Fruit fly (Drosophila melanogaster): Measurements from ENCODE around the gene Mat89Ba.

Mat89Ba gene

DNA sequence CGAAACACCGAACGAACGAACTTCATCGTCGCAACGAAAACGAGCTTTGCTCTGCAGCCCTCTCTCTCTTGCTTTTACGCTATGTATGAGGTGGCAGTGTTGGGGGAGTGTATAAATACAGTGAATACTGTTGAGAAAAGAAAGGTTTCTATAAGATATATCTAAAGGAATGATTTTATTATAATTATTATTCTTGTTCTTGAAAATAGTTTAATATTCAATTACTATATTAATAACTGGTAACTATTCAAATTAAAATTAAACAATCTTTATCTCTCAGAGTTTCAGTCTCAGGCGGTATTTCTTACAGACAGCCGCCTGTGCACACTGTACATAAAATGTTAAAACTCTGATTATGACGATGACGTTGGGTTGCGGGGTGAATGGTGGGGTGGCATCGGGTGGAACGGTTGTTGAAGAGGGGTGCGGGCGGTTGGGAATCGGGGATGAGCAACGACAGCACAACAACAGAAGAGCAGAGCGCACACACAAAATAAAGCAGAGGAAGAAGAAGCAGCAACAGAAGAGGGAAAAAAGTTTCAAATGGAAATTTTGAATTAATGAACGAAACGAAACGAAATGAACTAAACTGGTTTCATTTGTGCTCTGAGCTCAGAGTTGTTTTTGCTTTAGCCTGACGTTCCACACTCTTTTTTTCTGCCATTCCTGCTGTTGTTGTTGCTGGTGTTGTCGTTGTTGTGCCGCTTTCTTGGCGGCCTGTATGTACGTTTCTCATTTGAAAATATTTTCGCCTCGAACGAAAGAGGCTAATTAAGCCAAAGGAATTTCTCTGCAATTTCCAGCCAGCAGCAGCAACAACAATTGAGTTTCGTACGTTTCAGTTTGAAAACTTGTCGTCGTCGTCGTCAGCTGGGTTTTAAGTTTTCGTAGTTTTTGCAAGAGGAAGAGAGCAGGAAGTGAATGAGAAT is 35.2 kb downstream of the Mat89Ba start (continued):
- TF ChIP-seq grau (tag; optimal IDR thresholded peaks at IDR 0.05): peak; percentile 100
- TF ChIP-seq pho (GFP tag; optimal IDR thresholded peaks at IDR 0.05): peak; percentile 68
- TF ChIP-seq CG3726 (GFP tag; IDR thresholded peaks at IDR 0.05): no peak
- peak; percentile 95 for TF ChIP-seq org-1 (GFP tag; optimal IDR thresholded peaks at IDR 0.05)
- TF ChIP-seq sr (GFP tag; IDR thresholded peaks at IDR 0.05): no peak
- TF ChIP-seq Atf6 (GFP tag; IDR thresholded peaks at IDR 0.05): no peak
- no peak for TF ChIP-seq Doc2 (GFP tag; IDR thresholded peaks at IDR 0.05)
- peak in 1 of 2 experiments; percentile 92 for TF ChIP-seq Hr78 (GFP tag; optimal IDR thresholded peaks at IDR 0.05)
- peak in 1 of 3 experiments; percentile 98 for TF ChIP-seq Stat92E (GFP tag; optimal IDR thresholded peaks at IDR 0.05)
- TF ChIP-seq CG8359 (GFP tag; optimal IDR thresholded peaks at IDR 0.05; ENCODE audit: borderline replicate concordance): peak; percentile 91
- peak; percentile 92 to 99 for TF ChIP-seq bsh (GFP tag; optimal IDR thresholded peaks at IDR 0.05)
- peak; percentile 44 for TF ChIP-seq CG12744 (GFP tag; optimal IDR thresholded peaks at IDR 0.05)
- TF ChIP-seq CG3407 (GFP tag; optimal IDR thresholded peaks at IDR 0.05): peak; percentile 95
- peak; percentile 95 for TF ChIP-seq CG5245 (GFP tag; optimal IDR thresholded peaks at IDR 0.05)
- TF ChIP-seq CG18011 (GFP tag; optimal IDR thresholded peaks at IDR 0.05): peak; percentile 85
- peak; percentile 97 for TF ChIP-seq CG17385 (GFP tag; optimal IDR thresholded peaks at IDR 0.05)
- TF ChIP-seq so (GFP tag; IDR thresholded peaks at IDR 0.05): no peak
- peak; percentile 97 for TF ChIP-seq CG15011 (GFP tag; optimal IDR thresholded peaks at IDR 0.05)
- TF ChIP-seq yki (optimal IDR thresholded peaks at IDR 0.05): no peak
- peak; percentile 60 for TF ChIP-seq NC2α (GFP tag; optimal IDR thresholded peaks at IDR 0.05)
- TF ChIP-seq Scr (GFP tag; IDR thresholded peaks at IDR 0.05; ENCODE audit: partially characterized antibody): no peak
- TF ChIP-seq Ssrp (tag; optimal IDR thresholded peaks at IDR 0.05): peak; percentile 98
- TF ChIP-seq CG30431 (GFP tag; optimal IDR thresholded peaks at IDR 0.05): peak; percentile 92
- TF ChIP-seq gsb-n (tag; optimal IDR thresholded peaks at IDR 0.05): peak; percentile 99
- TF ChIP-seq CG16863 (GFP tag; optimal IDR thresholded peaks at IDR 0.05): peak; percentile 70
- TF ChIP-seq CG17802 (tag; optimal IDR thresholded peaks at IDR 0.05): peak; percentile 87
- TF ChIP-seq CG2116 (GFP tag; optimal IDR thresholded peaks at IDR 0.05): peak; percentile 74
- no peak for TF ChIP-seq z (GFP tag; IDR thresholded peaks at IDR 0.05)
- peak; percentile 62 to 81 for TF ChIP-seq chif (GFP tag; optimal IDR thresholded peaks at IDR 0.05)
- peak; percentile 94 for TF ChIP-seq lilli (GFP tag; optimal IDR thresholded peaks at IDR 0.05)
- peak; percentile 92 for TF ChIP-seq schlank (tag; optimal IDR thresholded peaks at IDR 0.05)
- peak; percentile 6 for TF ChIP-seq Dp (GFP tag; optimal IDR thresholded peaks at IDR 0.05)
- TF ChIP-seq sens-2 (GFP tag; IDR thresholded peaks at IDR 0.05): no peak
- TF ChIP-seq usp (GFP tag; optimal IDR thresholded peaks at IDR 0.05): no peak
- TF ChIP-seq CG1603 (tag; optimal IDR thresholded peaks at IDR 0.05): peak; percentile 72
- TF ChIP-seq tap (tag; optimal IDR thresholded peaks at IDR 0.05): peak; percentile 99
- TF ChIP-seq tll (GFP tag; optimal IDR thresholded peaks at IDR 0.05): no peak
- peak; percentile 98 for TF ChIP-seq CG11504 (tag; optimal IDR thresholded peaks at IDR 0.05)
- TF ChIP-seq fd3F (GFP tag; optimal IDR thresholded peaks at IDR 0.05): peak; percentile 97
- TF ChIP-seq Dll (GFP tag; IDR thresholded peaks at IDR 0.05; ENCODE audit: partially characterized antibody): no peak
- peak; percentile 92 for TF ChIP-seq pfk (GFP tag; optimal IDR thresholded peaks at IDR 0.05)
- TF ChIP-seq wdn (GFP tag; IDR thresholded peaks at IDR 0.05): no peak
- no peak for TF ChIP-seq Rx (GFP tag; IDR thresholded peaks at IDR 0.05)
- TF ChIP-seq ems (GFP tag; optimal IDR thresholded peaks at IDR 0.05): peak; percentile 80
- TF ChIP-seq CG6683 (GFP tag; optimal IDR thresholded peaks at IDR 0.05): peak; percentile 96
- TF ChIP-seq CG8944 (GFP tag; optimal IDR thresholded peaks at IDR 0.05): peak; percentile 82
- peak; percentile 94 for TF ChIP-seq sug (tag; optimal IDR thresholded peaks at IDR 0.05)
- TF ChIP-seq Mes4 (GFP tag; optimal IDR thresholded peaks at IDR 0.05): no peak
